Worm (Caenorhabditis elegans): Measurements from ENCODE around the gene Y9C2UA.1.

Y9C2UA.1 gene

ce11 chrII:9113759-9114158, 25.7 kb upstream of the Y9C2UA.1 start (continued):
- TF ChIP-seq snpc-4 (GFP tag; optimal IDR thresholded peaks at IDR 0.05) (no peak), snpc-4 (tag; optimal IDR thresholded peaks at IDR 0.05) (no peak), snpc-1.1 (tag; optimal IDR thresholded peaks at IDR 0.05; ENCODE audit: insufficient read depth) (no peak), B0336.3 (GFP tag; IDR thresholded peaks at IDR 0.05) (peak; percentile 38; the same call in 1 of the 2 replicates), ztf-28 (GFP tag; IDR thresholded peaks at IDR 0.05) (no peak), repo-1 (tag; optimal IDR thresholded peaks at IDR 0.05) (no peak), zfh-2 (GFP tag; conservative IDR thresholded peaks at IDR 0.05) (no peak; the same call in 1 of the 2 replicates), bed-1 (GFP tag; IDR thresholded peaks at IDR 0.05) (no peak), sptf-2 (GFP tag; optimal IDR thresholded peaks at IDR 0.05) (no peak), lin-35 (GFP tag; optimal IDR thresholded peaks at IDR 0.05) (no peak), somi-1 (GFP tag; optimal IDR thresholded peaks at IDR 0.05) (no peak), ekl-4 (GFP tag; IDR thresholded peaks at IDR 0.05) (no peak), hmg-1.2 (GFP tag; IDR thresholded peaks at IDR 0.05) (peak; percentile 76), hrde-1 (tag; optimal IDR thresholded peaks at IDR 0.05; ENCODE audit: borderline replicate concordance) (no peak), F49E8.2 (tag; optimal IDR thresholded peaks at IDR 0.05; ENCODE audit: insufficient read depth) (no peak), pha-4 (tag; optimal IDR thresholded peaks at IDR 0.05) (no peak), F39B2.1 (GFP tag; IDR thresholded peaks at IDR 0.05) (no peak), ceh-58 (GFP tag; IDR thresholded peaks at IDR 0.05) (no peak), Y56A3A.18 (GFP tag; IDR thresholded peaks at IDR 0.05) (no peak), rpc-1 (optimal IDR thresholded peaks at IDR 0.05) (no peak), rpc-1 (tag; optimal IDR thresholded peaks at IDR 0.05) (no peak), Y67H2A.10 (GFP tag; conservative IDR thresholded peaks at IDR 0.05) (no peak), F33H1.4 (GFP tag; IDR thresholded peaks at IDR 0.05) (no peak), ZK185.1 (tag; optimal IDR thresholded peaks at IDR 0.05; ENCODE audit: poor library complexity, severe bottlenecking) (no peak), cebp-1 (GFP tag; IDR thresholded peaks at IDR 0.05) (no peak), cebp-1 (tag; optimal IDR thresholded peaks at IDR 0.05) (peak; percentile 71), ccch-3 (GFP tag; optimal IDR thresholded peaks at IDR 0.05) (no peak), ceh-27 (GFP tag; optimal IDR thresholded peaks at IDR 0.05) (no peak), attf-5 (GFP tag; optimal IDR thresholded peaks at IDR 0.05) (peak; percentile 62), ztf-22 (GFP tag; optimal IDR thresholded peaks at IDR 0.05) (no peak), D2030.7 (GFP tag; IDR thresholded peaks at IDR 0.05) (no peak), tbx-9 (tag; optimal IDR thresholded peaks at IDR 0.05; ENCODE audit: borderline replicate concordance) (no peak), die-1 (tag; optimal IDR thresholded peaks at IDR 0.05) (no peak), ztf-26 (tag; optimal IDR thresholded peaks at IDR 0.05) (peak; percentile 11), ztf-18 (tag; optimal IDR thresholded peaks at IDR 0.05) (peak; percentile 43), rec-8 (tag; optimal IDR thresholded peaks at IDR 0.05) (no peak), hmg-20 (GFP tag; IDR thresholded peaks at IDR 0.05) (no peak), xnd-1 (tag; optimal IDR thresholded peaks at IDR 0.05) (no peak), lin-26 (GFP tag; IDR thresholded peaks at IDR 0.05) (no peak), madf-6 (GFP tag; IDR thresholded peaks at IDR 0.05) (no peak), mcd-1 (GFP tag; IDR thresholded peaks at IDR 0.05) (peak; percentile 45), nfyb-1 (GFP tag; IDR thresholded peaks at IDR 0.05) (no peak), ztf-25 (GFP tag; IDR thresholded peaks at IDR 0.05) (no peak), lir-1 (GFP tag; conservative IDR thresholded peaks at IDR 0.05) (no peak), Y79H2A.3 (GFP tag; conservative IDR thresholded peaks at IDR 0.05) (no peak), atf-7 (tag; optimal IDR thresholded peaks at IDR 0.05) (peak; percentile 42)
